Fruit fly (Drosophila melanogaster) whole organism, embryonic: Measurements from ENCODE around the gene Shmt.

Source experiments
- CG10366 ChIP-seq: fragments of 200-800 bp; sonication (Bioruptor generic); IDR thresholded peaks from 2 replicates; pipeline ENCODE4 v1.3.6; 2022; ENCODE audit warnings: missing biosample characterization, missing genetic modification characterization
- CG11398 ChIP-seq: fragments of 200-800 bp; sonication (Bioruptor generic); optimal IDR thresholded peaks from 2 replicates; lab custom pipeline; 2016; ENCODE audit warnings: missing biosample characterization, missing genetic modification characterization
- CG11504 ChIP-seq: fragments of 200-800 bp; sonication (Bioruptor generic); optimal IDR thresholded peaks from 3 replicates; lab custom pipeline; 2019; ENCODE audit warnings: missing biosample characterization, mild to moderate bottlenecking, missing genetic modification characterization, moderate library complexity
- CG11695 ChIP-seq: fragments of 200-800 bp; sonication (Bioruptor generic); IDR thresholded peaks from 3 replicates; pipeline ENCODE4 v1.3.6; 2022; ENCODE audit warnings: missing biosample characterization, missing genetic modification characterization
- CG12219 ChIP-seq: fragments of 200-800 bp; sonication (Bioruptor generic); optimal IDR thresholded peaks from 3 replicates; lab custom pipeline; 2018; ENCODE audit warnings: missing biosample characterization, mild to moderate bottlenecking, missing genetic modification characterization
- CG12659 ChIP-seq: fragments of 200-800 bp; sonication (Bioruptor generic); optimal IDR thresholded peaks from 3 replicates; lab custom pipeline; 2017; ENCODE audit warnings: mild to moderate bottlenecking, missing biosample characterization, missing genetic modification reagents, missing genetic modification characterization
- CG12769 ChIP-seq: fragments of 200-800 bp; sonication (Bioruptor generic); optimal IDR thresholded peaks from 2 replicates; lab custom pipeline; 2019; ENCODE audit warnings: missing biosample characterization, mild to moderate bottlenecking, missing genetic modification characterization, moderate library complexity
- CG15514 ChIP-seq: fragments of 200-800 bp; sonication (Bioruptor generic); optimal IDR thresholded peaks from 3 replicates; lab custom pipeline; 2017; ENCODE audit warnings: missing biosample characterization, missing genetic modification characterization, mild to moderate bottlenecking, moderate library complexity, missing genetic modification reagents
- CG17186 ChIP-seq: fragments of 200-800 bp; sonication (Bioruptor generic); optimal IDR thresholded peaks from 3 replicates; lab custom pipeline; 2017; ENCODE audit warnings: missing biosample characterization, missing genetic modification reagents, missing genetic modification characterization
- CG17385 ChIP-seq: fragments of 200-800 bp; sonication (Bioruptor generic); optimal IDR thresholded peaks from 3 replicates; lab custom pipeline; 2018; ENCODE audit warnings: missing biosample characterization, mild to moderate bottlenecking, missing genetic modification characterization
- CG17802 ChIP-seq: fragments of 200-800 bp; sonication (Bioruptor generic); optimal IDR thresholded peaks from 2 replicates; lab custom pipeline; 2018; ENCODE audit warnings: missing biosample characterization, mild to moderate bottlenecking, missing genetic modification characterization, moderate library complexity
- CG2120 ChIP-seq: fragments of 200-800 bp; sonication (Bioruptor generic); optimal IDR thresholded peaks from 3 replicates; lab custom pipeline; 2016; ENCODE audit warnings: missing biosample characterization, missing genetic modification characterization
- CG30403 ChIP-seq: fragments of 200-800 bp; sonication (Bioruptor generic); optimal IDR thresholded peaks from 3 replicates; lab custom pipeline; 2016; ENCODE audit warnings: missing biosample characterization, missing genetic modification characterization
- CG32772 ChIP-seq: fragments of 200-800 bp; sonication (Bioruptor generic); IDR thresholded peaks from 2 replicates; pipeline ENCODE4 v1.3.6; 2022; ENCODE audit warnings: missing biosample characterization, missing genetic modification characterization
- CG6813 ChIP-seq: fragments of 200-800 bp; sonication (Bioruptor generic); optimal IDR thresholded peaks from 2 replicates; lab custom pipeline; 2017; ENCODE audit warnings: missing biosample characterization, missing genetic modification characterization, mild to moderate bottlenecking, moderate library complexity, missing genetic modification reagents
- CG7556 ChIP-seq: fragments of 200-800 bp; sonication (Bioruptor generic); optimal IDR thresholded peaks from 2 replicates; lab custom pipeline; 2017; ENCODE audit warnings: missing biosample characterization, mild to moderate bottlenecking, missing genetic modification characterization
- CG7839 ChIP-seq: fragments of 200-800 bp; sonication (Bioruptor generic); optimal IDR thresholded peaks from 3 replicates; lab custom pipeline; 2018; ENCODE audit warnings: missing biosample characterization, mild to moderate bottlenecking, missing genetic modification characterization, moderate library complexity
- CTCF ChIP-seq: fragments of 200-800 bp; sonication (Bioruptor generic); optimal IDR thresholded peaks from 2 replicates; lab custom pipeline; 2017; ENCODE audit warnings: missing biosample characterization, mild to moderate bottlenecking, missing genetic modification characterization, moderate library complexity
- CoRest ChIP-seq: fragments of 200-800 bp; sonication (Bioruptor generic); optimal IDR thresholded peaks from 3 replicates; lab custom pipeline; 2018; ENCODE audit warnings: missing biosample characterization, mild to moderate bottlenecking, missing genetic modification characterization, moderate library complexity
- Dek ChIP-seq: fragments of 200-800 bp; sonication (Bioruptor generic); optimal IDR thresholded peaks from 3 replicates; lab custom pipeline; 2019; ENCODE audit warnings: missing biosample characterization, mild to moderate bottlenecking, missing genetic modification characterization, moderate library complexity
- Fer3 ChIP-seq: fragments of 200-800 bp; sonication (Bioruptor generic); optimal IDR thresholded peaks from 2 replicates; lab custom pipeline; 2018; ENCODE audit warnings: missing biosample characterization, mild to moderate bottlenecking, missing genetic modification characterization, moderate library complexity
- H2.0 ChIP-seq: fragments of 200-800 bp; sonication (Bioruptor generic); IDR thresholded peaks from 2 replicates; pipeline ENCODE4 v1.3.6; 2022; ENCODE audit warnings: missing biosample characterization, missing genetic modification characterization
- Hand ChIP-seq: fragments of 200-800 bp; sonication (Bioruptor generic); optimal IDR thresholded peaks from 2 replicates; lab custom pipeline; 2017; ENCODE audit warnings: mild to moderate bottlenecking, missing biosample characterization, missing genetic modification reagents, missing genetic modification characterization
- Max ChIP-seq: fragments of 200-800 bp; sonication (Bioruptor generic); optimal IDR thresholded peaks from 2 replicates; lab custom pipeline; 2016; ENCODE audit warnings: missing biosample characterization, mild to moderate bottlenecking, missing genetic modification characterization
- Oli ChIP-seq: fragments of 200-800 bp; sonication (Bioruptor generic); optimal IDR thresholded peaks from 2 replicates; lab custom pipeline; 2018; ENCODE audit warnings: missing biosample characterization, mild to moderate bottlenecking, missing genetic modification characterization, moderate library complexity
- PHDP ChIP-seq: fragments of 200-800 bp; sonication (Bioruptor generic); optimal IDR thresholded peaks from 3 replicates; lab custom pipeline; 2018; ENCODE audit warnings: missing biosample characterization, mild to moderate bottlenecking, missing genetic modification characterization, moderate library complexity
- Poxn ChIP-seq: fragments of 200-800 bp; sonication (Bioruptor generic); IDR thresholded peaks from 2 replicates; pipeline ENCODE4 v1.3.6; 2022; ENCODE audit warnings: missing biosample characterization, missing genetic modification characterization
- Rfx ChIP-seq: fragments of 200-800 bp; sonication (Bioruptor generic); IDR thresholded peaks from 2 replicates; pipeline ENCODE4 v1.3.6; 2022; ENCODE audit warnings: missing biosample characterization, missing genetic modification characterization
- Side ChIP-seq: fragments of 200-800 bp; sonication (Bioruptor generic); optimal IDR thresholded peaks from 2 replicates; lab custom pipeline; 2016; ENCODE audit warnings: missing biosample characterization, missing genetic modification characterization
- Ssrp ChIP-seq: fragments of 200-800 bp; sonication (Bioruptor generic); optimal IDR thresholded peaks from 2 replicates; lab custom pipeline; 2018; ENCODE audit warnings: missing biosample characterization, mild to moderate bottlenecking, missing genetic modification characterization, moderate library complexity
- Stat92E ChIP-seq, 3 experiments: fragments of >200 bp in 2 of 3; fragments of 200-800 bp in 1 of 3; sonication (Bioruptor generic) in 1 of 3; optimal IDR thresholded peaks; 2 replicates each; lab custom pipeline; 2017 to 2019; ENCODE audit warnings: missing biosample characterization in 3 of 3, missing genetic modification characterization in 3 of 3, mild to moderate bottlenecking in 1 of 3, moderate library complexity in 1 of 3
- TFAM ChIP-seq: fragments of 200-800 bp; sonication (Bioruptor generic); optimal IDR thresholded peaks from 2 replicates; lab custom pipeline; 2017; ENCODE audit warnings: missing biosample characterization, missing genetic modification characterization, inconsistent platforms
- Xrp1 ChIP-seq: fragments of 200-800 bp; sonication (Bioruptor generic); IDR thresholded peaks from 2 replicates; pipeline ENCODE4 v1.3.6; 2022; ENCODE audit warnings: missing biosample characterization, missing genetic modification characterization
- az2 ChIP-seq: fragments of 200-800 bp; sonication (Bioruptor generic); optimal IDR thresholded peaks from 3 replicates; lab custom pipeline; 2016; ENCODE audit warnings: missing biosample characterization, missing genetic modification characterization
- bab2 ChIP-seq: fragments of 200-800 bp; sonication (Bioruptor generic); optimal IDR thresholded peaks from 2 replicates; lab custom pipeline; 2016; ENCODE audit warnings: missing biosample characterization, missing genetic modification characterization
- bsh ChIP-seq, 2 experiments: fragments of 200-800 bp; sonication (Bioruptor generic); optimal IDR thresholded peaks; 2 replicates each; lab custom pipeline; 2017 to 2018; ENCODE audit warnings: mild to moderate bottlenecking in 2 of 2, missing biosample characterization in 2 of 2, missing genetic modification characterization in 2 of 2, moderate library complexity in 1 of 2
- caup ChIP-seq: fragments of 200-800 bp; sonication (Bioruptor generic); optimal IDR thresholded peaks from 3 replicates; lab custom pipeline; 2017; ENCODE audit warnings: missing biosample characterization, mild to moderate bottlenecking, missing genetic modification characterization, moderate library complexity; ENCODE audit not compliant: severe bottlenecking
- croc ChIP-seq: fragments of 200-800 bp; sonication (Bioruptor generic); conservative IDR thresholded peaks from 3 replicates; pipeline ENCODE4 v1.3.6; 2022; ENCODE audit warnings: missing biosample characterization, missing genetic modification characterization
- esg ChIP-seq: fragments of 200-800 bp; sonication (Bioruptor generic); conservative IDR thresholded peaks from 2 replicates; pipeline ENCODE4 v1.3.6; 2022; ENCODE audit warnings: missing biosample characterization, missing genetic modification characterization
- gem ChIP-seq: fragments of 200-800 bp; sonication (Bioruptor generic); optimal IDR thresholded peaks from 2 replicates; lab custom pipeline; 2019; ENCODE audit warnings: missing biosample characterization, mild to moderate bottlenecking, missing genetic modification characterization, moderate library complexity
- hbn ChIP-seq: fragments of 200-800 bp; sonication (Bioruptor generic); IDR thresholded peaks from 2 replicates; pipeline ENCODE4 v1.3.6; 2022; ENCODE audit warnings: missing biosample characterization, missing genetic modification characterization; ENCODE audit not compliant: partially characterized antibody
- ind ChIP-seq: fragments of 200-800 bp; sonication (Bioruptor generic); optimal IDR thresholded peaks from 3 replicates; lab custom pipeline; 2016; ENCODE audit warnings: missing biosample characterization, missing genetic modification characterization
- klu ChIP-seq: fragments of 200-800 bp; sonication (Bioruptor generic); IDR thresholded peaks from 2 replicates; pipeline ENCODE4 v1.3.6; 2022; ENCODE audit warnings: missing biosample characterization, missing genetic modification characterization
- lov ChIP-seq, 2 experiments: fragments of 200-800 bp in 1 of 2; fragments of >200 bp in 1 of 2; sonication (Bioruptor generic) in 1 of 2; IDR thresholded peaks in 1 of 2; optimal IDR thresholded peaks in 1 of 2; 2 replicates in 1 of 2; 3 replicates in 1 of 2; pipeline versions ENCODE4 v1.3.6 to Lab custom; 2017 to 2022; ENCODE audit warnings: missing biosample characterization in 1 of 2, missing genetic modification characterization in 1 of 2
- schlank ChIP-seq: fragments of 200-800 bp; sonication (Bioruptor generic); optimal IDR thresholded peaks from 2 replicates; lab custom pipeline; 2018; ENCODE audit warnings: missing biosample characterization, mild to moderate bottlenecking, missing genetic modification characterization
- ttk ChIP-seq: fragments of 200-800 bp; sonication (Bioruptor generic); IDR thresholded peaks from 2 replicates; pipeline ENCODE4 v2.1.2; 2022; ENCODE audit warnings: missing biosample characterization, missing genetic modification characterization
- zfh2 ChIP-seq: fragments of 200-800 bp; sonication (Bioruptor generic); optimal IDR thresholded peaks from 2 replicates; lab custom pipeline; 2016; ENCODE audit warnings: missing biosample characterization, missing genetic modification characterization

Gene Shmt

DNA sequence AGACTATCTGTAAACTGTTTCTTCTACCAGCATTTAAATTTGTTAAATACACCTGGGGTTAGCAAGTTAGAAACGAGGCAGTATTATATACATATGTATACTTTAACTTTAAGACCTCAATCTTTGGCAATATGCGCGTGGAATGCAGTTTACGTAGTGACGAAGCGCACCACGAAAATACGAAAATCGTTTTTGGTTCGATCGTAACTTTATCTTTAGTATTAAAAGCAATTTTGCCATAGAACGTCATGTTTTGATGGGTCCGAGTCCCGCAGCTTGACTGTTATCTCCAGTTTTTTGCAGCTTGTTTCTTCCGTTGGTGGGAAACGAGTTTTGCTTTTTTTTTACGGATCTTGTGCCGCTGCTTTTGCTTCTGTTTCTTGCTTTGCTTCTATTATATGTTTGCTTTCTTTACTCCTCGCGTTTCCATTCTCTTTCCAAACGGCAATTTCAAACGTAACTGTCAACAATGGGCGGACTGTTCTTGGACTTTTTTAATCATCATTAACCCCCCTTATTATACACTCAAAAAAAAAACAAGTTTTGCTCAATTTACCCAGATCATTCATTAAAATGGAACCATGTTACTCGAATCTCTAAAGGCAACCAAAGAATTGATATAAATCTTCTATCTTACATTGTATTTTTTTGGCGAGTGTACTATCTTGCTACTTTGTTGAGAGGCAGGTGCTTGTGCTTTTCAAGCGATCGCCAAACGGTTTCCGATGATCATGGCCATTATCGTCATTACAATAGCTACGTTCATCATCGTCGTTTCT is 24.7 kb downstream of the Shmt start (continued):
- TF ChIP-seq CG7556: peak; percentile 44
- no peak for TF ChIP-seq Ssrp (tag; lab: Kevin White, UChicago)
- peak; percentile 44 for TF ChIP-seq Dek (tag; lab: Kevin White, UChicago)
- peak; percentile 42 for TF ChIP-seq az2
- TF ChIP-seq CG17802 (tag; lab: Kevin White, UChicago): peak; percentile 3
- TF ChIP-seq CG17186 (GFP tag; lab: Kevin White, UChicago): no peak
- TF ChIP-seq Hand: peak; percentile 51
- TF ChIP-seq Oli (tag; lab: Kevin White, UChicago): no peak
- peak; percentile 8 for TF ChIP-seq CG17385 (GFP tag; lab: Kevin White, UChicago)
- TF ChIP-seq CG12659 (GFP tag; lab: Kevin White, UChicago): peak; percentile 21
- TF ChIP-seq CTCF: no peak
- TF ChIP-seq bsh (GFP tag; optimal IDR thresholded peaks at IDR 0.05; lab: Kevin White, UChicago): peak; percentile 33 to 58
- TF ChIP-seq CG15514 (GFP tag; lab: Kevin White, UChicago): peak; percentile 50
- TF ChIP-seq ttk (GFP tag; lab: Robert Waterston, UW): 0 out of 2 replicates have a peak, but pooled peaks have one; percentile 29
- TF ChIP-seq lov (optimal IDR thresholded peaks at IDR 0.05; lab: Kevin White, UChicago): no peak
- TF ChIP-seq lov (GFP tag; IDR thresholded peaks at IDR 0.05; lab: Robert Waterston, UW): no peak
- TF ChIP-seq Xrp1 (GFP tag; lab: Robert Waterston, UW): peak; percentile 31; the same call in 1 of the 2 replicates
- peak; percentile 54 for TF ChIP-seq CG12769
- TF ChIP-seq H2.0 (GFP tag; lab: Robert Waterston, UW): peak; percentile 32; the same call in 1 of the 2 replicates
- TF ChIP-seq Poxn (GFP tag; lab: Robert Waterston, UW): 0 out of 2 replicates have a peak, but pooled peaks have one; percentile 46
- no peak for TF ChIP-seq Stat92E (GFP tag; optimal IDR thresholded peaks at IDR 0.05; lab: Kevin White, UChicago)
- TF ChIP-seq hbn (GFP tag; lab: Robert Waterston, UW): no peak
- peak; percentile 24 for TF ChIP-seq CoRest (tag; lab: Kevin White, UChicago)
- peak; percentile 78 for TF ChIP-seq zfh2
- peak; percentile 69 for TF ChIP-seq gem
- TF ChIP-seq CG32772 (GFP tag; lab: Robert Waterston, UW): 0 out of 2 replicates have a peak, but pooled peaks have one; percentile 31
- TF ChIP-seq Max (GFP tag; lab: Kevin White, UChicago): peak; percentile 7
- peak; percentile 59 for TF ChIP-seq CG30403 (GFP tag; lab: Kevin White, UChicago)
- peak; percentile 19 for TF ChIP-seq Fer3
- TF ChIP-seq caup (GFP tag; lab: Kevin White, UChicago): peak; percentile 28
- peak; percentile 42 for TF ChIP-seq ind
- TF ChIP-seq CG2120: peak; percentile 87
- TF ChIP-seq PHDP (tag; lab: Kevin White, UChicago): peak; percentile 45
- peak; percentile 32 for TF ChIP-seq CG11504 (tag; lab: Kevin White, UChicago)
- TF ChIP-seq Rfx: peak; percentile 60
- TF ChIP-seq CG12219 (GFP tag; lab: Kevin White, UChicago): no peak
- TF ChIP-seq Side (GFP tag; lab: Kevin White, UChicago): peak; percentile 70
- TF ChIP-seq esg (GFP tag; lab: Robert Waterston, UW): 0 out of 2 replicates have a peak, but pooled peaks have one; percentile 31
- 0 out of 3 replicates have a peak, but pooled peaks have one; percentile 28 for TF ChIP-seq CG11695 (GFP tag; lab: Robert Waterston, UW)
- peak; percentile 38; the same call in 1 of the 2 replicates for TF ChIP-seq CG10366 (GFP tag; lab: Robert Waterston, UW)
- TF ChIP-seq TFAM: no peak
- TF ChIP-seq klu (GFP tag; lab: Robert Waterston, UW): 0 out of 2 replicates have a peak, but pooled peaks have one; percentile 17
- no peak for TF ChIP-seq croc (GFP tag; lab: Robert Waterston, UW)
- TF ChIP-seq schlank (tag; lab: Kevin White, UChicago): peak; percentile 23
- peak; percentile 35 for TF ChIP-seq CG6813 (GFP tag; lab: Kevin White, UChicago)
- TF ChIP-seq CG11398 (GFP tag; lab: Kevin White, UChicago): no peak
- peak; percentile 10 for TF ChIP-seq bab2 (GFP tag; lab: Kevin White, UChicago)
- TF ChIP-seq CG7839 (tag; lab: Kevin White, UChicago): peak; percentile 46
